In the genomic region with DNA sequence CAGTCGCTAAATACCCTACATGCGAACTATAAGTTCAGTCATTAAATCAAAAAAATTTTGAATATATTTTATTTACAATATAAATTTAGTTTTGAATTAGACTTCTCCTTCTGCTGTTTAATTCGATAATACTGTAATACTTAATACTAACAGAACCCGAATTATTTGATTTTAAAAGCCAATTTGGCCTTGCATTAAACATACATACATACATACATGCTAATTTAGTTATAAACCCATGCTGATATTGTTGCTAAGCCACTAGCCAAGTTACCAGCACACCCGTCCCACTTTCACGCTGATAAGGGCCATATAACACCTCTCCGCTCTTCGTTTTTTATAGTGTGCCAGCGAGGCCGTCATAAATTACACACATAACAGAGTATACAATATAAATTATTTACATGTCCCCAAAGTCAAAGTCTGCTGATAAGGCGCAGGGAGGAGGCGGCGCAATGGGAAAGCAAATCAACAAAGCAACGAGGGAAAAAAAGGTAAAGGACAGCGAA, we compare ENCODE assay signal across 1 fruit fly cellular context.
TF ChIP-seq lines count a peak whose summit lies in the region.

No protein-coding gene starts in this region.

TF ChIP-seq in whole organism, embryonic, 481 proteins besides CTCF, POLR2A, EP300 and RAD21 (continued from another document and continues in another):
- no peak for TF ChIP-seq ssp (GFP tag; IDR thresholded peaks at IDR 0.05; lab: Robert Waterston, UW)
- TF ChIP-seq Atf3 (GFP tag; optimal IDR thresholded peaks at IDR 0.05; lab: Kevin White, UChicago), result no peak
- no peak for TF ChIP-seq Mad (GFP tag; optimal IDR thresholded peaks at IDR 0.05; lab: Kevin White, UChicago)
- peak; percentile 53 for TF ChIP-seq scrt (GFP tag; optimal IDR thresholded peaks at IDR 0.05; lab: Kevin White, UChicago)
- TF ChIP-seq Meics (GFP tag; optimal IDR thresholded peaks at IDR 0.05; lab: Kevin White, UChicago), result peak; percentile 68
- TF ChIP-seq Dll (GFP tag; IDR thresholded peaks at IDR 0.05; lab: Robert Waterston, UW; ENCODE audit: partially characterized antibody), result no peak
- TF ChIP-seq CG42726 (GFP tag; IDR thresholded peaks at IDR 0.05; lab: Robert Waterston, UW; ENCODE audit: partially characterized antibody), result no peak
- TF ChIP-seq salm (tag; optimal IDR thresholded peaks at IDR 0.05; lab: Kevin White, UChicago), result peak; percentile 80
- no peak for TF ChIP-seq CG2129 (GFP tag; IDR thresholded peaks at IDR 0.05; lab: Robert Waterston, UW; ENCODE audit: partially characterized antibody)
- TF ChIP-seq CG10979 (tag; optimal IDR thresholded peaks at IDR 0.05; lab: Kevin White, UChicago), result peak; percentile 49
- no peak for TF ChIP-seq CG10462 (GFP tag; optimal IDR thresholded peaks at IDR 0.05; lab: Kevin White, UChicago)
- peak; percentile 53 for TF ChIP-seq fd96Cb (tag; optimal IDR thresholded peaks at IDR 0.05; lab: Kevin White, UChicago)
- peak; percentile 59; the same call in 2 of the 3 replicates for TF ChIP-seq CG17361 (GFP tag; IDR thresholded peaks at IDR 0.05; lab: Robert Waterston, UW)
- TF ChIP-seq twi (tag; optimal IDR thresholded peaks at IDR 0.05; lab: Kevin White, UChicago), result peak; percentile 1
- peak; percentile 21 for TF ChIP-seq pros (GFP tag; optimal IDR thresholded peaks at IDR 0.05; lab: Kevin White, UChicago)
- TF ChIP-seq CG9727 (GFP tag; optimal IDR thresholded peaks at IDR 0.05; lab: Kevin White, UChicago), result peak; percentile 72
- TF ChIP-seq grau (tag; optimal IDR thresholded peaks at IDR 0.05; lab: Kevin White, UChicago), result peak; percentile 61
- TF ChIP-seq CG8765 (GFP tag; IDR thresholded peaks at IDR 0.05; lab: Robert Waterston, UW), result no peak
- TF ChIP-seq CG16815 (GFP tag; optimal IDR thresholded peaks at IDR 0.05; lab: Kevin White, UChicago), result no peak
- TF ChIP-seq cad (GFP tag; optimal IDR thresholded peaks at IDR 0.05; lab: Kevin White, UChicago), result no peak
- TF ChIP-seq Atf-2 (GFP tag; optimal IDR thresholded peaks at IDR 0.05; lab: Kevin White, UChicago), result no peak
- no peak for TF ChIP-seq p53 (GFP tag; optimal IDR thresholded peaks at IDR 0.05; lab: Kevin White, UChicago)
- no peak for TF ChIP-seq ken (GFP tag; IDR thresholded peaks at IDR 0.05; lab: Robert Waterston, UW)
- peak; percentile 49 for TF ChIP-seq pfk (GFP tag; optimal IDR thresholded peaks at IDR 0.05; lab: Kevin White, UChicago)
- TF ChIP-seq pum (GFP tag; optimal IDR thresholded peaks at IDR 0.05; lab: Kevin White, UChicago), result no peak
- TF ChIP-seq CG11085 (GFP tag; IDR thresholded peaks at IDR 0.05; lab: Robert Waterston, UW), result no peak
- TF ChIP-seq HLH54F (GFP tag; optimal IDR thresholded peaks at IDR 0.05; lab: Kevin White, UChicago), result no peak
- TF ChIP-seq dati (GFP tag; IDR thresholded peaks at IDR 0.05; lab: Robert Waterston, UW), result no peak
- TF ChIP-seq hbn (GFP tag; IDR thresholded peaks at IDR 0.05; lab: Robert Waterston, UW; ENCODE audit: partially characterized antibody), result no peak
- TF ChIP-seq h (optimal IDR thresholded peaks at IDR 0.05; lab: Kevin White, UChicago), result no peak
- no peak for TF ChIP-seq Rx (GFP tag; IDR thresholded peaks at IDR 0.05; lab: Robert Waterston, UW)
- TF ChIP-seq Dp (GFP tag; optimal IDR thresholded peaks at IDR 0.05; lab: Kevin White, UChicago), result no peak
- no peak for TF ChIP-seq toy (GFP tag; IDR thresholded peaks at IDR 0.05; lab: Robert Waterston, UW)
- TF ChIP-seq ato (GFP tag; IDR thresholded peaks at IDR 0.05; lab: Robert Waterston, UW; ENCODE audit: partially characterized antibody), result no peak
- TF ChIP-seq CG15601 (tag; optimal IDR thresholded peaks at IDR 0.05; lab: Kevin White, UChicago), result peak; percentile 46
- no peak for TF ChIP-seq zfh2 (GFP tag; optimal IDR thresholded peaks at IDR 0.05; lab: Kevin White, UChicago)
- TF ChIP-seq ash1 (GFP tag; optimal IDR thresholded peaks at IDR 0.05; lab: Kevin White, UChicago), result peak; percentile 66
- no peak for TF ChIP-seq CG7271 (tag; optimal IDR thresholded peaks at IDR 0.05; lab: Kevin White, UChicago)
- TF ChIP-seq CG15696 (tag; optimal IDR thresholded peaks at IDR 0.05; lab: Kevin White, UChicago), result peak; percentile 26
- TF ChIP-seq Mes4 (GFP tag; optimal IDR thresholded peaks at IDR 0.05; lab: Kevin White, UChicago), result no peak
- TF ChIP-seq CG6854 (GFP tag; optimal IDR thresholded peaks at IDR 0.05; lab: Kevin White, UChicago), result peak; percentile 41
- no peak for TF ChIP-seq jing (GFP tag; optimal IDR thresholded peaks at IDR 0.05; lab: Kevin White, UChicago)
- TF ChIP-seq CG12942 (GFP tag; optimal IDR thresholded peaks at IDR 0.05; lab: Kevin White, UChicago), result no peak
- TF ChIP-seq fu2 (GFP tag; optimal IDR thresholded peaks at IDR 0.05; lab: Kevin White, UChicago), result no peak
- peak; percentile 78 for TF ChIP-seq CG7839 (tag; optimal IDR thresholded peaks at IDR 0.05; lab: Kevin White, UChicago)
- no peak for TF ChIP-seq CG18764 (GFP tag; optimal IDR thresholded peaks at IDR 0.05; lab: Kevin White, UChicago)
- no peak for TF ChIP-seq TFAM (GFP tag; optimal IDR thresholded peaks at IDR 0.05; lab: Kevin White, UChicago)
- no peak for TF ChIP-seq CG12744 (GFP tag; optimal IDR thresholded peaks at IDR 0.05; lab: Kevin White, UChicago)
- no peak for TF ChIP-seq btn (GFP tag; optimal IDR thresholded peaks at IDR 0.05; lab: Kevin White, UChicago)
- peak; percentile 60 for TF ChIP-seq Sox100B (GFP tag; optimal IDR thresholded peaks at IDR 0.05; lab: Kevin White, UChicago)
- TF ChIP-seq psq (GFP tag; optimal IDR thresholded peaks at IDR 0.05; lab: Kevin White, UChicago), result no peak
- peak; percentile 20 for TF ChIP-seq CG12104 (GFP tag; optimal IDR thresholded peaks at IDR 0.05; lab: Kevin White, UChicago)
- TF ChIP-seq run (tag; optimal IDR thresholded peaks at IDR 0.05; lab: Kevin White, UChicago), result no peak
- no peak for TF ChIP-seq en (GFP tag; optimal IDR thresholded peaks at IDR 0.05; lab: Kevin White, UChicago)
- TF ChIP-seq CG7786 (GFP tag; optimal IDR thresholded peaks at IDR 0.05; lab: Kevin White, UChicago), result no peak
- no peak for TF ChIP-seq CG2889 (GFP tag; IDR thresholded peaks at IDR 0.05; lab: Robert Waterston, UW)
- no peak for TF ChIP-seq Lpt (GFP tag; optimal IDR thresholded peaks at IDR 0.05; lab: Kevin White, UChicago)
- no peak for TF ChIP-seq CG3726 (GFP tag; IDR thresholded peaks at IDR 0.05; lab: Robert Waterston, UW)
- TF ChIP-seq wor (GFP tag; IDR thresholded peaks at IDR 0.05; lab: Robert Waterston, UW), result no peak
- TF ChIP-seq CG6765 (GFP tag; optimal IDR thresholded peaks at IDR 0.05; lab: Kevin White, UChicago), result peak; percentile 28
- peak; percentile 65 for TF ChIP-seq CG8924 (tag; optimal IDR thresholded peaks at IDR 0.05; lab: Kevin White, UChicago)
- no peak for TF ChIP-seq ewg (GFP tag; optimal IDR thresholded peaks at IDR 0.05; lab: Kevin White, UChicago)
- TF ChIP-seq jumu (GFP tag; optimal IDR thresholded peaks at IDR 0.05; lab: Kevin White, UChicago), result no peak
- TF ChIP-seq yki (optimal IDR thresholded peaks at IDR 0.05; lab: Kevin White, UChicago), result no peak
- TF ChIP-seq Deaf1 (tag; optimal IDR thresholded peaks at IDR 0.05; lab: Kevin White, UChicago), result peak; percentile 37
- no peak for TF ChIP-seq Lhr (GFP tag; optimal IDR thresholded peaks at IDR 0.05; lab: Kevin White, UChicago)
- TF ChIP-seq CG10543 (GFP tag; optimal IDR thresholded peaks at IDR 0.05; lab: Kevin White, UChicago), result peak; percentile 40
- TF ChIP-seq CG12219 (GFP tag; optimal IDR thresholded peaks at IDR 0.05; lab: Kevin White, UChicago), result peak; percentile 31
- no peak for TF ChIP-seq CG43689 (GFP tag; IDR thresholded peaks at IDR 0.05; lab: Robert Waterston, UW)
- TF ChIP-seq CG6175 (GFP tag; IDR thresholded peaks at IDR 0.05; lab: Robert Waterston, UW), result no peak
- peak; percentile 48 for TF ChIP-seq caup (GFP tag; optimal IDR thresholded peaks at IDR 0.05; lab: Kevin White, UChicago; ENCODE audit: severe bottlenecking)
- TF ChIP-seq CG4820 (GFP tag; optimal IDR thresholded peaks at IDR 0.05; lab: Kevin White, UChicago), result peak; percentile 53
- peak; percentile 57 for TF ChIP-seq nau (GFP tag; optimal IDR thresholded peaks at IDR 0.05; lab: Kevin White, UChicago)
- no peak for TF ChIP-seq CG1832 (GFP tag; optimal IDR thresholded peaks at IDR 0.05; lab: Kevin White, UChicago)
- TF ChIP-seq CG34422 (GFP tag; IDR thresholded peaks at IDR 0.05; lab: Robert Waterston, UW), result no peak
- no peak for TF ChIP-seq pita (GFP tag; optimal IDR thresholded peaks at IDR 0.05; lab: Kevin White, UChicago)
- TF ChIP-seq CG9215 (GFP tag; IDR thresholded peaks at IDR 0.05; lab: Robert Waterston, UW), result 0 out of 2 replicates have a peak, but pooled peaks have one; percentile 27
- TF ChIP-seq cg (GFP tag; optimal IDR thresholded peaks at IDR 0.05; lab: Kevin White, UChicago), result no peak
- TF ChIP-seq cwo (GFP tag; optimal IDR thresholded peaks at IDR 0.05; lab: Kevin White, UChicago), result peak; percentile 63
- TF ChIP-seq Xbp1 (GFP tag; optimal IDR thresholded peaks at IDR 0.05; lab: Kevin White, UChicago), result peak; percentile 19
- no peak for TF ChIP-seq az2 (GFP tag; optimal IDR thresholded peaks at IDR 0.05; lab: Kevin White, UChicago)
- peak; percentile 28 for TF ChIP-seq ind (GFP tag; optimal IDR thresholded peaks at IDR 0.05; lab: Kevin White, UChicago)
- TF ChIP-seq CG9797 (GFP tag; optimal IDR thresholded peaks at IDR 0.05; lab: Kevin White, UChicago), result no peak
- TF ChIP-seq CG7963 (GFP tag; IDR thresholded peaks at IDR 0.05; lab: Robert Waterston, UW; ENCODE audit: partially characterized antibody), result no peak
- TF ChIP-seq pnt (GFP tag; optimal IDR thresholded peaks at IDR 0.05; lab: Kevin White, UChicago), result no peak
- no peak for TF ChIP-seq NC2β (GFP tag; optimal IDR thresholded peaks at IDR 0.05; lab: Kevin White, UChicago)
- TF ChIP-seq oc (tag; optimal IDR thresholded peaks at IDR 0.05; lab: Kevin White, UChicago), result peak; percentile 10
- no peak for TF ChIP-seq Atf6 (GFP tag; IDR thresholded peaks at IDR 0.05; lab: Robert Waterston, UW)
- no peak for TF ChIP-seq Mrtf (GFP tag; IDR thresholded peaks at IDR 0.05; lab: Robert Waterston, UW)
- no peak for TF ChIP-seq bbx (GFP tag; IDR thresholded peaks at IDR 0.05; lab: Robert Waterston, UW; ENCODE audit: partially characterized antibody)
- peak; percentile 40 for TF ChIP-seq CG6683 (GFP tag; optimal IDR thresholded peaks at IDR 0.05; lab: Kevin White, UChicago)
- no peak for TF ChIP-seq CG30020 (tag; optimal IDR thresholded peaks at IDR 0.05; lab: Kevin White, UChicago)
- no peak for TF ChIP-seq Dip2 (GFP tag; IDR thresholded peaks at IDR 0.05; lab: Robert Waterston, UW)
- TF ChIP-seq CG34224 (GFP tag; IDR thresholded peaks at IDR 0.05; lab: Robert Waterston, UW; ENCODE audit: partially characterized antibody), result no peak
- peak; percentile 33; the same call in 1 of the 2 replicates for TF ChIP-seq CG11696 (GFP tag; IDR thresholded peaks at IDR 0.05; lab: Robert Waterston, UW)
- no peak for TF ChIP-seq CG6689 (GFP tag; IDR thresholded peaks at IDR 0.05; lab: Robert Waterston, UW)
- TF ChIP-seq jigr1 (GFP tag; IDR thresholded peaks at IDR 0.05; lab: Robert Waterston, UW), result no peak
- no peak for TF ChIP-seq chinmo (GFP tag; IDR thresholded peaks at IDR 0.05; lab: Robert Waterston, UW; ENCODE audit: partially characterized antibody)
- peak; percentile 75 for TF ChIP-seq CG11504 (tag; optimal IDR thresholded peaks at IDR 0.05; lab: Kevin White, UChicago)
- TF ChIP-seq HHEX (GFP tag; optimal IDR thresholded peaks at IDR 0.05; lab: Kevin White, UChicago), result peak; percentile 46
- TF ChIP-seq CG15479 (GFP tag; optimal IDR thresholded peaks at IDR 0.05; lab: Kevin White, UChicago), result no peak
- TF ChIP-seq onecut (GFP tag; IDR thresholded peaks at IDR 0.05; lab: Robert Waterston, UW), result peak; percentile 4; the same call in 1 of the 2 replicates
- no peak for TF ChIP-seq NC2α (GFP tag; optimal IDR thresholded peaks at IDR 0.05; lab: Kevin White, UChicago)
- peak; percentile 72 for TF ChIP-seq sens (GFP tag; lab: Kevin White, UChicago)
- TF ChIP-seq CG9817 (tag; optimal IDR thresholded peaks at IDR 0.05; lab: Kevin White, UChicago), result peak; percentile 28
- TF ChIP-seq Rfx (GFP tag; IDR thresholded peaks at IDR 0.05; lab: Robert Waterston, UW), result peak; percentile 50
- TF ChIP-seq Six4 (GFP tag; optimal IDR thresholded peaks at IDR 0.05; lab: Kevin White, UChicago), result no peak
- no peak for TF ChIP-seq CG18011 (GFP tag; optimal IDR thresholded peaks at IDR 0.05; lab: Kevin White, UChicago)
- TF ChIP-seq CG10209 (GFP tag; optimal IDR thresholded peaks at IDR 0.05; lab: Kevin White, UChicago), result no peak
- TF ChIP-seq CG12769 (tag; optimal IDR thresholded peaks at IDR 0.05; lab: Kevin White, UChicago), result peak; percentile 62
- peak; percentile 81 for TF ChIP-seq CG13296 (GFP tag; optimal IDR thresholded peaks at IDR 0.05; lab: Kevin White, UChicago)
- no peak for TF ChIP-seq CG8388 (GFP tag; optimal IDR thresholded peaks at IDR 0.05; lab: Kevin White, UChicago)
- TF ChIP-seq CG4404 (GFP tag; IDR thresholded peaks at IDR 0.05; lab: Robert Waterston, UW), result no peak
- TF ChIP-seq NFAT (GFP tag; IDR thresholded peaks at IDR 0.05; lab: Robert Waterston, UW), result no peak
- no peak for TF ChIP-seq Antp (GFP tag; optimal IDR thresholded peaks at IDR 0.05; lab: Kevin White, UChicago)
- TF ChIP-seq CG11247 (GFP tag; IDR thresholded peaks at IDR 0.05; lab: Robert Waterston, UW), result no peak
- TF ChIP-seq BEAF-32 (GFP tag; optimal IDR thresholded peaks at IDR 0.05; lab: Kevin White, UChicago), result no peak
- TF ChIP-seq D (optimal IDR thresholded peaks at IDR 0.05; lab: Kevin White, UChicago), result no peak
- no peak for TF ChIP-seq D (GFP tag; optimal IDR thresholded peaks at IDR 0.05; lab: Kevin White, UChicago)
- TF ChIP-seq bsh (GFP tag; optimal IDR thresholded peaks at IDR 0.05; lab: Kevin White, UChicago), result peak; percentile 10 to 55
- no peak for TF ChIP-seq CG12236 (GFP tag; optimal IDR thresholded peaks at IDR 0.05; lab: Kevin White, UChicago)
- TF ChIP-seq ftz-f1 (GFP tag; optimal IDR thresholded peaks at IDR 0.05; lab: Kevin White, UChicago), result peak; percentile 78
- no peak for TF ChIP-seq Dbx (GFP tag; IDR thresholded peaks at IDR 0.05; lab: Robert Waterston, UW)
- TF ChIP-seq disco-r (GFP tag; optimal IDR thresholded peaks at IDR 0.05; lab: Kevin White, UChicago), result no peak
- peak; percentile 75 for TF ChIP-seq CG10431 (GFP tag; optimal IDR thresholded peaks at IDR 0.05; lab: Kevin White, UChicago)
- TF ChIP-seq CG31441 (GFP tag; IDR thresholded peaks at IDR 0.05; lab: Robert Waterston, UW), result 0 out of 2 replicates have a peak, but pooled peaks have one; percentile 13
- peak; percentile 29 for TF ChIP-seq CG4328 (GFP tag; optimal IDR thresholded peaks at IDR 0.05; lab: Kevin White, UChicago)
- peak; percentile 45 for TF ChIP-seq CG4424 (GFP tag; optimal IDR thresholded peaks at IDR 0.05; lab: Kevin White, UChicago)
- TF ChIP-seq CG4360 (GFP tag; IDR thresholded peaks at IDR 0.05; lab: Robert Waterston, UW), result no peak
